Worm (Caenorhabditis elegans) whole organism, mixed stage, embryonic: ENCODE measurements around the gene C38C3.6.

ENCODE experiments used
- M03D4.4 ChIP-seq: sonication (generic microtip); optimal IDR thresholded peaks from 2 replicates; lab custom pipeline; 2017; ENCODE audit warnings: mild to moderate bottlenecking, missing genetic modification characterization, missing compliant biosample characterization
- bed-3 ChIP-seq: fragments of 200-800 bp; sonication (Bioruptor generic); optimal IDR thresholded peaks from 3 replicates; lab custom pipeline; 2018; ENCODE audit warnings: mild to moderate bottlenecking, missing genetic modification characterization, moderate library complexity, missing compliant biosample characterization
- blmp-1 ChIP-seq: fragments of 150-350 bp; optimal IDR thresholded peaks from 2 replicates; lab custom pipeline; 2014; ENCODE audit warnings: missing biosample characterization, missing genetic modification characterization
- ceh-39 ChIP-seq: fragments of 150-350 bp; optimal IDR thresholded peaks from 2 replicates; lab custom pipeline; 2014; ENCODE audit warnings: missing biosample characterization, missing genetic modification characterization
- ceh-43 ChIP-seq: fragments of 200-800 bp; sonication (Bioruptor generic); optimal IDR thresholded peaks from 2 replicates; lab custom pipeline; 2018; ENCODE audit warnings: mild to moderate bottlenecking, missing genetic modification characterization, moderate library complexity, missing compliant biosample characterization
- ceh-83 ChIP-seq: fragments of 200-800 bp; sonication (Bioruptor generic); optimal IDR thresholded peaks from 2 replicates; lab custom pipeline; 2018; ENCODE audit warnings: mild to moderate bottlenecking, missing genetic modification characterization, missing compliant biosample characterization
- ces-1 ChIP-seq: fragments of 150-350 bp; optimal IDR thresholded peaks from 2 replicates; lab custom pipeline; 2014; ENCODE audit warnings: missing biosample characterization, missing genetic modification reagents, missing genetic modification characterization
- cnd-1 ChIP-seq: fragments of 200-800 bp; sonication (Bioruptor generic); optimal IDR thresholded peaks from 2 replicates; lab custom pipeline; 2018; ENCODE audit warnings: mild to moderate bottlenecking, missing genetic modification characterization, missing compliant biosample characterization
- drap-1 ChIP-seq: fragments of 200-800 bp; sonication (Bioruptor generic); optimal IDR thresholded peaks from 3 replicates; lab custom pipeline; 2018; ENCODE audit warnings: mild to moderate bottlenecking, missing genetic modification characterization, missing compliant biosample characterization
- elt-1 ChIP-seq: sonication (generic microtip); optimal IDR thresholded peaks from 2 replicates; lab custom pipeline; 2017; ENCODE audit warnings: missing genetic modification characterization, mild to moderate bottlenecking, missing compliant biosample characterization, antibody characterized with exemption, moderate library complexity, borderline replicate concordance; ENCODE audit not compliant: insufficient read depth
- elt-3 ChIP-seq: fragments of 150-350 bp; optimal IDR thresholded peaks from 2 replicates; lab custom pipeline; 2014; ENCODE audit warnings: missing biosample characterization, missing genetic modification characterization
- ham-2 ChIP-seq: fragments of 200-800 bp; sonication (Bioruptor generic); optimal IDR thresholded peaks from 2 replicates; lab custom pipeline; 2018; ENCODE audit warnings: mild to moderate bottlenecking, missing genetic modification characterization, missing compliant biosample characterization
- hlh-1 ChIP-seq: fragments of 150-350 bp; optimal IDR thresholded peaks from 2 replicates; lab custom pipeline; 2014; ENCODE audit warnings: missing biosample characterization, missing genetic modification reagents, missing genetic modification characterization
- lin-13 ChIP-seq: fragments of 150-350 bp; optimal IDR thresholded peaks from 2 replicates; lab custom pipeline; 2014; ENCODE audit warnings: missing biosample characterization, missing genetic modification characterization
- lin-32 ChIP-seq: fragments of 200-800 bp; sonication (Bioruptor generic); optimal IDR thresholded peaks from 2 replicates; lab custom pipeline; 2018; ENCODE audit warnings: mild to moderate bottlenecking, missing genetic modification characterization, missing compliant biosample characterization
- mab-5 ChIP-seq: fragments of 150-350 bp; optimal IDR thresholded peaks from 2 replicates; lab custom pipeline; 2014; ENCODE audit warnings: missing biosample characterization, missing genetic modification characterization
- mep-1 ChIP-seq: fragments of 150-350 bp; optimal IDR thresholded peaks from 2 replicates; lab custom pipeline; 2017; ENCODE audit warnings: missing biosample characterization, missing genetic modification reagents, missing genetic modification characterization, inconsistent platforms
- mls-2 ChIP-seq: sonication (generic microtip); optimal IDR thresholded peaks from 2 replicates; lab custom pipeline; 2016; ENCODE audit warnings: mild to moderate bottlenecking, missing genetic modification characterization, moderate library complexity, missing compliant biosample characterization
- nhr-12 ChIP-seq: fragments of 150-350 bp; optimal IDR thresholded peaks from 2 replicates; lab custom pipeline; 2014; ENCODE audit warnings: missing biosample characterization, missing genetic modification characterization
- nhr-2 ChIP-seq: fragments of 150-350 bp; optimal IDR thresholded peaks from 2 replicates; lab custom pipeline; 2014; ENCODE audit warnings: missing biosample characterization, missing genetic modification characterization
- nhr-237 ChIP-seq: fragments of 150-350 bp; optimal IDR thresholded peaks from 2 replicates; lab custom pipeline; 2014; ENCODE audit warnings: missing biosample characterization, missing genetic modification characterization
- nhr-28 ChIP-seq: fragments of 150-350 bp; optimal IDR thresholded peaks from 2 replicates; lab custom pipeline; 2014; ENCODE audit warnings: missing biosample characterization, missing genetic modification characterization
- nhr-76 ChIP-seq: sonication (generic microtip); optimal IDR thresholded peaks from 2 replicates; lab custom pipeline; 2017; ENCODE audit warnings: missing biosample characterization, missing genetic modification characterization
- pha-4 ChIP-seq: fragments of 150-350 bp; optimal IDR thresholded peaks from 2 replicates; lab custom pipeline; 2018; ENCODE audit warnings: missing biosample characterization, missing genetic modification reagents, missing genetic modification characterization
- sem-2 ChIP-seq: fragments of 200-800 bp; sonication (Bioruptor generic); optimal IDR thresholded peaks from 2 replicates; lab custom pipeline; 2018; ENCODE audit warnings: mild to moderate bottlenecking, missing genetic modification characterization, missing compliant biosample characterization
- snpc-4 ChIP-seq: fragments of 150-350 bp; optimal IDR thresholded peaks from 2 replicates; lab custom pipeline; 2014; ENCODE audit warnings: missing biosample characterization, missing genetic modification characterization
- sptf-1 ChIP-seq: sonication (generic microtip); optimal IDR thresholded peaks from 2 replicates; lab custom pipeline; 2017; ENCODE audit warnings: mild to moderate bottlenecking, missing genetic modification characterization, moderate library complexity, missing compliant biosample characterization
- tbx-8 ChIP-seq: fragments of 200-800 bp; sonication (Bioruptor generic); optimal IDR thresholded peaks from 2 replicates; lab custom pipeline; 2018; ENCODE audit warnings: mild to moderate bottlenecking, missing genetic modification characterization, moderate library complexity, missing compliant biosample characterization
- unc-120 ChIP-seq: sonication (generic microtip); optimal IDR thresholded peaks from 2 replicates; lab custom pipeline; 2017; ENCODE audit warnings: missing genetic modification characterization, missing compliant biosample characterization; ENCODE audit not compliant: poor library complexity, severe bottlenecking
- zip-8 ChIP-seq: fragments of 150-350 bp; optimal IDR thresholded peaks from 2 replicates; lab custom pipeline; 2014; ENCODE audit warnings: missing biosample characterization, missing genetic modification characterization

Gene C38C3.6

ce11 chrV:1491510-1491909 lies at the start of gene C38C3.6:
Gene C38C3.6 (minus strand): TSS chrV:1491610.
- TF ChIP-seq elt-3 (tag; lab: Kevin White, UChicago) (no peak), M03D4.4 (tag; lab: Kevin White, UChicago) (no peak), sptf-1 (tag; lab: Kevin White, UChicago) (no peak), unc-120 (no peak), nhr-12 (no peak), nhr-2 (tag; lab: Kevin White, UChicago) (no peak), ceh-43 (no peak)

ce11 chrV:1540249-1540648 lies 48.8 kb upstream of the C38C3.6 start:
- TF ChIP-seq mls-2 (tag; lab: Kevin White, UChicago), result no peak
- TF ChIP-seq nhr-28 (tag; lab: Kevin White, UChicago), result no peak
- no peak for TF ChIP-seq bed-3 (GFP tag; lab: Kevin White, UChicago)
- TF ChIP-seq ceh-39 (tag; lab: Kevin White, UChicago), result no peak
- no peak for TF ChIP-seq hlh-1 (tag; lab: Kevin White, UChicago)
- no peak for TF ChIP-seq sptf-1 (tag; lab: Kevin White, UChicago)
- TF ChIP-seq snpc-4 (tag; lab: Kevin White, UChicago), result no peak
- TF ChIP-seq blmp-1 (tag; lab: Kevin White, UChicago), result no peak
- TF ChIP-seq elt-3 (tag; lab: Kevin White, UChicago), result no peak
- no peak for TF ChIP-seq M03D4.4 (tag; lab: Kevin White, UChicago)

ce11 chrV:1538842-1539241 lies 47.4 kb upstream of the C38C3.6 start:
- TF ChIP-seq drap-1 (GFP tag; lab: Kevin White, UChicago) (no peak), cnd-1 (tag; lab: Kevin White, UChicago) (no peak), ceh-43 (no peak), ces-1 (no peak)
- TF ChIP-seq, all 35 proteins: peak for 0

ce11 chrV:1536979-1537378 lies 45.6 kb upstream of the C38C3.6 start, which contains the start of gene K02H11.9:
Gene K02H11.9 (minus strand): TSS chrV:1537079.
- TF ChIP-seq hlh-1 (tag; lab: Kevin White, UChicago) (no peak), sem-2 (GFP tag; lab: Kevin White, UChicago) (no peak), pha-4 (tag; lab: Kevin White, UChicago) (no peak), mab-5 (tag; lab: Kevin White, UChicago) (no peak), nhr-76 (tag; lab: Kevin White, UChicago) (no peak), ces-1 (no peak), zip-8 (tag; lab: Kevin White, UChicago) (no peak), elt-1 (tag; lab: Kevin White, UChicago) (no peak), nhr-12 (no peak), lin-13 (no peak)

ce11 chrV:1534315-1534714 lies 42.9 kb upstream of the C38C3.6 start, which contains the start of gene trx-5:
Gene trx-5 (minus strand): TSS chrV:1534415.
- TF ChIP-seq blmp-1 (tag; lab: Kevin White, UChicago) (no peak), unc-120 (no peak), nhr-12 (no peak), tbx-8 (GFP tag; lab: Kevin White, UChicago) (no peak), lin-32 (GFP tag; lab: Kevin White, UChicago) (no peak), ceh-39 (tag; lab: Kevin White, UChicago) (no peak), drap-1 (GFP tag; lab: Kevin White, UChicago) (no peak), nhr-2 (tag; lab: Kevin White, UChicago) (no peak), mls-2 (tag; lab: Kevin White, UChicago) (no peak), ceh-43 (no peak), mep-1 (no peak), elt-3 (tag; lab: Kevin White, UChicago) (no peak), ceh-83 (GFP tag; lab: Kevin White, UChicago) (no peak), nhr-76 (tag; lab: Kevin White, UChicago) (no peak), pha-4 (tag; lab: Kevin White, UChicago) (no peak)

- TF ChIP-seq M03D4.4 (tag; lab: Kevin White, UChicago) (no peak), mls-2 (tag; lab: Kevin White, UChicago) (no peak), nhr-2 (tag; lab: Kevin White, UChicago) (no peak), ceh-43 (no peak), sptf-1 (tag; lab: Kevin White, UChicago) (no peak), drap-1 (GFP tag; lab: Kevin White, UChicago) (no peak), nhr-237 (tag; lab: Kevin White, UChicago) (no peak), sem-2 (GFP tag; lab: Kevin White, UChicago) (no peak), lin-32 (GFP tag; lab: Kevin White, UChicago) (no peak), pha-4 (tag; lab: Kevin White, UChicago) (no peak), hlh-1 (tag; lab: Kevin White, UChicago) (no peak), ham-2 (GFP tag; lab: Kevin White, UChicago) (no peak)
Measured at ce11 chrV:1532455-1532854, 41.0 kb upstream of the C38C3.6 start.
